Fruit fly (Drosophila melanogaster) whole organism, adult: ENCODE data around the gene CG11398.

ENCODE experiments used
- CG7045 ChIP-seq: fragments of 200-800 bp; sonication (Bioruptor generic); optimal IDR thresholded peaks from 2 replicates; lab custom pipeline; 2017; ENCODE audit warnings: missing biosample characterization, mild to moderate bottlenecking, missing genetic modification characterization
- tj ChIP-seq: fragments of 200-800 bp; sonication (Bioruptor generic); optimal IDR thresholded peaks from 3 replicates; lab custom pipeline; 2017; ENCODE audit warnings: missing biosample characterization, mild to moderate bottlenecking, missing genetic modification characterization, moderate library complexity

- TF ChIP-seq tj (no peak), CG7045 (GFP tag; lab: Kevin White, UChicago) (peak; percentile 57)
Observed at dm6 chrX:1234817-1235617, 20.1 kb upstream of the CG11398 start.
